Fruit fly (Drosophila melanogaster) whole organism, embryonic: ENCODE data around the gene CG11791.

ENCODE experiments used
- CG10274 ChIP-seq: fragments of 200-800 bp; sonication (Bioruptor generic); optimal IDR thresholded peaks from 3 replicates; lab custom pipeline; 2017; ENCODE audit warnings: missing biosample characterization, mild to moderate bottlenecking, missing genetic modification characterization
- CG10543 ChIP-seq: fragments of 200-800 bp; sonication (Bioruptor generic); optimal IDR thresholded peaks from 3 replicates; lab custom pipeline; 2017; ENCODE audit warnings: missing biosample characterization, mild to moderate bottlenecking, missing genetic modification characterization, moderate library complexity
- CG12236 ChIP-seq: fragments of 200-800 bp; sonication (Bioruptor generic); optimal IDR thresholded peaks from 2 replicates; lab custom pipeline; 2016; ENCODE audit warnings: missing biosample characterization, missing genetic modification characterization
- CG12744 ChIP-seq: fragments of 200-800 bp; sonication (Bioruptor generic); optimal IDR thresholded peaks from 2 replicates; lab custom pipeline; 2016; ENCODE audit warnings: missing biosample characterization, missing genetic modification characterization
- CG1529 ChIP-seq: fragments of 200-800 bp; sonication (Bioruptor generic); optimal IDR thresholded peaks from 3 replicates; lab custom pipeline; 2018; ENCODE audit warnings: missing biosample characterization, missing genetic modification characterization
- CG1647 ChIP-seq: fragments of 200-800 bp; sonication (Bioruptor generic); optimal IDR thresholded peaks from 3 replicates; lab custom pipeline; 2016; ENCODE audit warnings: missing biosample characterization, missing genetic modification characterization
- CG17912 ChIP-seq: fragments of 200-800 bp; sonication (Bioruptor generic); optimal IDR thresholded peaks from 2 replicates; lab custom pipeline; 2018; ENCODE audit warnings: missing biosample characterization, mild to moderate bottlenecking, missing genetic modification characterization
- CG18619 ChIP-seq: fragments of 200-800 bp; sonication (Bioruptor generic); optimal IDR thresholded peaks from 3 replicates; lab custom pipeline; 2017; ENCODE audit warnings: missing biosample characterization, mild to moderate bottlenecking, missing genetic modification characterization
- CG2129 ChIP-seq: fragments of 200-800 bp; sonication (Bioruptor generic); IDR thresholded peaks from 2 replicates; pipeline ENCODE4 v1.3.6; 2022; ENCODE audit warnings: missing biosample characterization, missing genetic modification characterization; ENCODE audit not compliant: partially characterized antibody
- CG30431 ChIP-seq: fragments of 200-800 bp; sonication (Bioruptor generic); optimal IDR thresholded peaks from 2 replicates; lab custom pipeline; 2017; ENCODE audit warnings: missing biosample characterization, missing genetic modification characterization
- CG32767 ChIP-seq: fragments of 200-800 bp; sonication (Bioruptor generic); IDR thresholded peaks from 2 replicates; pipeline ENCODE4 v1.3.6; 2022; ENCODE audit warnings: missing biosample characterization, missing genetic modification characterization
- CG33557 ChIP-seq: fragments of 200-800 bp; sonication (Bioruptor generic); optimal IDR thresholded peaks from 2 replicates; lab custom pipeline; 2019; ENCODE audit warnings: missing biosample characterization, mild to moderate bottlenecking, missing genetic modification characterization, moderate library complexity
- CG34422 ChIP-seq: fragments of 200-800 bp; sonication (Bioruptor generic); IDR thresholded peaks from 3 replicates; pipeline ENCODE4 v1.3.6; 2022; ENCODE audit warnings: missing biosample characterization, missing genetic modification characterization
- CG4328 ChIP-seq: fragments of 200-800 bp; sonication (Bioruptor generic); optimal IDR thresholded peaks from 3 replicates; lab custom pipeline; 2017; ENCODE audit warnings: missing biosample characterization, missing genetic modification reagents, missing genetic modification characterization
- CG4424 ChIP-seq: fragments of 200-800 bp; sonication (Bioruptor generic); optimal IDR thresholded peaks from 3 replicates; lab custom pipeline; 2016; ENCODE audit warnings: missing biosample characterization, missing genetic modification characterization
- CG6765 ChIP-seq: fragments of 200-800 bp; sonication (Bioruptor generic); optimal IDR thresholded peaks from 3 replicates; lab custom pipeline; 2017; ENCODE audit warnings: missing biosample characterization, mild to moderate bottlenecking, missing genetic modification characterization
- CG7372 ChIP-seq: fragments of 200-800 bp; sonication (Bioruptor generic); IDR thresholded peaks from 2 replicates; pipeline ENCODE4 v1.3.6; 2022; ENCODE audit warnings: missing biosample characterization, missing genetic modification characterization
- CG8765 ChIP-seq: fragments of 200-800 bp; sonication (Bioruptor generic); IDR thresholded peaks from 2 replicates; pipeline ENCODE4 v1.3.6; 2022; ENCODE audit warnings: missing biosample characterization, missing genetic modification characterization
- CG8924 ChIP-seq: fragments of 200-800 bp; optimal IDR thresholded peaks from 3 replicates; lab custom pipeline; 2019; ENCODE audit warnings: missing biosample characterization, mild to moderate bottlenecking, missing genetic modification characterization, moderate library complexity
- CTCF ChIP-seq: fragments of 200-800 bp; sonication (Bioruptor generic); optimal IDR thresholded peaks from 2 replicates; lab custom pipeline; 2017; ENCODE audit warnings: missing biosample characterization, mild to moderate bottlenecking, missing genetic modification characterization, moderate library complexity
- D19B ChIP-seq: fragments of 200-800 bp; sonication (Bioruptor generic); optimal IDR thresholded peaks from 2 replicates; lab custom pipeline; 2017; ENCODE audit warnings: missing biosample characterization, mild to moderate bottlenecking, missing genetic modification characterization
- Fer2 ChIP-seq: fragments of 200-800 bp; sonication (Bioruptor generic); optimal IDR thresholded peaks from 2 replicates; lab custom pipeline; 2018; ENCODE audit warnings: missing biosample characterization, mild to moderate bottlenecking, missing genetic modification characterization, moderate library complexity
- Fer3 ChIP-seq: fragments of 200-800 bp; sonication (Bioruptor generic); optimal IDR thresholded peaks from 2 replicates; lab custom pipeline; 2018; ENCODE audit warnings: missing biosample characterization, mild to moderate bottlenecking, missing genetic modification characterization, moderate library complexity
- HLH3B ChIP-seq: fragments of 200-800 bp; sonication (Bioruptor generic); IDR thresholded peaks from 2 replicates; pipeline ENCODE4 v1.3.6; 2022; ENCODE audit warnings: missing biosample characterization, missing genetic modification characterization
- Kr ChIP-seq: fragments of 200-800 bp; sonication (Bioruptor generic); optimal IDR thresholded peaks from 2 replicates; lab custom pipeline; 2017; ENCODE audit warnings: missing biosample characterization, mild to moderate bottlenecking, missing genetic modification characterization
- NC2α ChIP-seq: fragments of 200-800 bp; sonication (Bioruptor generic); optimal IDR thresholded peaks from 2 replicates; lab custom pipeline; 2016; ENCODE audit warnings: missing biosample characterization, missing genetic modification characterization
- Trl ChIP-seq, 3 experiments: fragments of >200 bp in 2 of 3; fragments of 200-800 bp in 1 of 3; sonication (Bioruptor generic) in 1 of 3; optimal IDR thresholded peaks; 2 replicates in 1 of 3; 3 replicates in 2 of 3; lab custom pipeline; 2016 to 2017; ENCODE audit warnings: missing biosample characterization in 1 of 3, missing genetic modification characterization in 1 of 3
- bigmax ChIP-seq: fragments of 200-800 bp; sonication (Bioruptor generic); optimal IDR thresholded peaks from 2 replicates; lab custom pipeline; 2018; ENCODE audit warnings: missing biosample characterization, mild to moderate bottlenecking, missing genetic modification characterization
- cato ChIP-seq: fragments of 200-800 bp; sonication (Bioruptor generic); optimal IDR thresholded peaks from 2 replicates; lab custom pipeline; 2016; ENCODE audit warnings: missing biosample characterization, missing genetic modification characterization, borderline replicate concordance
- dan ChIP-seq: fragments of 200-800 bp; sonication (Bioruptor generic); IDR thresholded peaks from 2 replicates; pipeline ENCODE4 v1.3.6; 2022; ENCODE audit warnings: missing biosample characterization, missing genetic modification characterization
- emc ChIP-seq: fragments of 200-800 bp; sonication (Bioruptor generic); optimal IDR thresholded peaks from 2 replicates; lab custom pipeline; 2016; ENCODE audit warnings: missing biosample characterization, missing genetic modification characterization
- esg ChIP-seq: fragments of 200-800 bp; sonication (Bioruptor generic); conservative IDR thresholded peaks from 2 replicates; pipeline ENCODE4 v1.3.6; 2022; ENCODE audit warnings: missing biosample characterization, missing genetic modification characterization
- fd102C ChIP-seq: fragments of 200-800 bp; sonication (Bioruptor generic); optimal IDR thresholded peaks from 2 replicates; lab custom pipeline; 2018; ENCODE audit warnings: missing biosample characterization, mild to moderate bottlenecking, missing genetic modification characterization, moderate library complexity
- fd96Cb ChIP-seq: fragments of 200-800 bp; sonication (Bioruptor generic); optimal IDR thresholded peaks from 2 replicates; lab custom pipeline; 2018; ENCODE audit warnings: missing biosample characterization, mild to moderate bottlenecking, missing genetic modification characterization, moderate library complexity
- grn ChIP-seq: fragments of 200-800 bp; sonication (Bioruptor generic); optimal IDR thresholded peaks from 3 replicates; lab custom pipeline; 2017; ENCODE audit warnings: missing biosample characterization, missing genetic modification characterization
- gsb ChIP-seq: fragments of 200-800 bp; sonication (Bioruptor generic); IDR thresholded peaks from 2 replicates; pipeline ENCODE4 v1.3.6; 2022; ENCODE audit warnings: missing biosample characterization, missing genetic modification characterization
- jumu ChIP-seq: fragments of 200-800 bp; sonication (Bioruptor generic); optimal IDR thresholded peaks from 3 replicates; lab custom pipeline; 2016; ENCODE audit warnings: missing biosample characterization, missing genetic modification characterization
- lov ChIP-seq, 2 experiments: fragments of 200-800 bp in 1 of 2; fragments of >200 bp in 1 of 2; sonication (Bioruptor generic) in 1 of 2; IDR thresholded peaks in 1 of 2; optimal IDR thresholded peaks in 1 of 2; 2 replicates in 1 of 2; 3 replicates in 1 of 2; pipeline versions ENCODE4 v1.3.6 to Lab custom; 2017 to 2022; ENCODE audit warnings: missing biosample characterization in 1 of 2, missing genetic modification characterization in 1 of 2
- luna ChIP-seq: fragments of 200-800 bp; sonication (Bioruptor generic); optimal IDR thresholded peaks from 2 replicates; lab custom pipeline; 2016; ENCODE audit warnings: missing biosample characterization, missing genetic modification characterization
- pnt ChIP-seq: fragments of 200-800 bp; sonication (Bioruptor generic); optimal IDR thresholded peaks from 3 replicates; lab custom pipeline; 2016; ENCODE audit warnings: missing biosample characterization, missing genetic modification characterization
- psq ChIP-seq: fragments of 200-800 bp; sonication (Bioruptor generic); optimal IDR thresholded peaks from 2 replicates; lab custom pipeline; 2017; ENCODE audit warnings: missing biosample characterization, missing genetic modification characterization
- pzg ChIP-seq: fragments of 200-800 bp; sonication (Bioruptor generic); optimal IDR thresholded peaks from 3 replicates; lab custom pipeline; 2018; ENCODE audit warnings: missing biosample characterization, mild to moderate bottlenecking, missing genetic modification characterization, moderate library complexity
- run ChIP-seq: fragments of 200-800 bp; sonication (Bioruptor generic); optimal IDR thresholded peaks from 3 replicates; lab custom pipeline; 2018; ENCODE audit warnings: missing biosample characterization, mild to moderate bottlenecking, missing genetic modification characterization
- sc ChIP-seq, 3 experiments: fragments of >200 bp in 2 of 3; fragments of 200-800 bp in 1 of 3; sonication (Bioruptor generic) in 1 of 3; optimal IDR thresholded peaks; 2 replicates in 2 of 3; 3 replicates in 1 of 3; lab custom pipeline; 2017; ENCODE audit warnings: mild to moderate bottlenecking in 1 of 3, missing biosample characterization in 1 of 3, missing genetic modification characterization in 1 of 3, missing genetic modification reagents in 1 of 3
- schlank ChIP-seq: fragments of 200-800 bp; sonication (Bioruptor generic); optimal IDR thresholded peaks from 2 replicates; lab custom pipeline; 2018; ENCODE audit warnings: missing biosample characterization, mild to moderate bottlenecking, missing genetic modification characterization
- sqz ChIP-seq: fragments of 200-800 bp; sonication (Bioruptor generic); optimal IDR thresholded peaks from 3 replicates; lab custom pipeline; 2018; ENCODE audit warnings: missing biosample characterization, mild to moderate bottlenecking, missing genetic modification characterization
- tgo ChIP-seq: fragments of 200-800 bp; sonication (Bioruptor generic); IDR thresholded peaks from 3 replicates; pipeline ENCODE4 v1.3.6; 2022; ENCODE audit warnings: missing biosample characterization, missing genetic modification characterization
- unc-4 ChIP-seq: fragments of 200-800 bp; sonication (Bioruptor generic); IDR thresholded peaks from 2 replicates; pipeline ENCODE4 v1.3.6; 2022; ENCODE audit warnings: missing biosample characterization, missing genetic modification characterization; ENCODE audit not compliant: partially characterized antibody
- vvl ChIP-seq: fragments of 200-800 bp; sonication (Bioruptor generic); IDR thresholded peaks from 2 replicates; pipeline ENCODE4 v1.3.6; 2022; ENCODE audit warnings: missing biosample characterization, missing genetic modification characterization
- zf30C ChIP-seq: fragments of 200-800 bp; sonication (Bioruptor generic); optimal IDR thresholded peaks from 3 replicates; lab custom pipeline; 2018; ENCODE audit warnings: missing biosample characterization, mild to moderate bottlenecking, missing genetic modification characterization

Gene CG11791

dm6 chr3R:25004763-25005162, 44.7 kb upstream of the CG11791 start (continued):
- TF ChIP-seq CG17912 (GFP tag; lab: Kevin White, UChicago) (no peak), esg (GFP tag; lab: Robert Waterston, UW) (no peak), CG4424 (GFP tag; lab: Kevin White, UChicago) (peak; percentile 58), jumu (GFP tag; lab: Kevin White, UChicago) (no peak), CG8765 (GFP tag; lab: Robert Waterston, UW) (no peak), CG2129 (GFP tag; lab: Robert Waterston, UW) (no peak), CG32767 (no peak), CTCF (GFP tag; lab: Kevin White, UChicago) (no peak), lov (optimal IDR thresholded peaks at IDR 0.05; lab: Kevin White, UChicago) (no peak), lov (GFP tag; IDR thresholded peaks at IDR 0.05; lab: Robert Waterston, UW) (no peak), CG12236 (GFP tag; lab: Kevin White, UChicago) (no peak), Kr (GFP tag; lab: Kevin White, UChicago) (no peak), CG30431 (GFP tag; lab: Kevin White, UChicago) (peak; percentile 39), dan (no peak), gsb (GFP tag; lab: Robert Waterston, UW) (no peak), Trl (optimal IDR thresholded peaks at IDR 0.05; lab: Kevin White, UChicago) (no peak), Trl (GFP tag; optimal IDR thresholded peaks at IDR 0.05; lab: Kevin White, UChicago) (peak; percentile 6), NC2α (GFP tag; lab: Kevin White, UChicago) (no peak), Fer2 (no peak), CG1529 (no peak), cato (GFP tag; lab: Kevin White, UChicago) (peak; percentile 12), CG10274 (no peak), CG10543 (GFP tag; lab: Kevin White, UChicago) (no peak), CG4328 (no peak), CG8924 (tag; lab: Kevin White, UChicago) (peak; percentile 35), run (tag; lab: Kevin White, UChicago) (no peak), HLH3B (GFP tag; lab: Robert Waterston, UW) (peak; percentile 60), schlank (tag; lab: Kevin White, UChicago) (no peak), sc (optimal IDR thresholded peaks at IDR 0.05; lab: Kevin White, UChicago) (no peak), sc (GFP tag; optimal IDR thresholded peaks at IDR 0.05; lab: Kevin White, UChicago) (peak; percentile 18), zf30C (GFP tag; lab: Kevin White, UChicago) (no peak), CG1647 (GFP tag; lab: Kevin White, UChicago) (peak; percentile 30), grn (no peak), D19B (GFP tag; lab: Kevin White, UChicago) (no peak), vvl (peak; percentile 51), pnt (GFP tag; lab: Kevin White, UChicago) (peak; percentile 39), CG18619 (GFP tag; lab: Kevin White, UChicago) (peak; percentile 8), CG12744 (GFP tag; lab: Kevin White, UChicago) (no peak), bigmax (GFP tag; lab: Kevin White, UChicago) (no peak), Fer3 (tag; lab: Kevin White, UChicago) (peak; percentile 43), fd102C (no peak), emc (no peak), CG34422 (GFP tag; lab: Robert Waterston, UW) (0 out of 3 replicates have a peak, but pooled peaks have one; percentile 17), sqz (GFP tag; lab: Kevin White, UChicago) (no peak), psq (no peak), fd96Cb (tag; lab: Kevin White, UChicago) (peak; percentile 56), pzg (GFP tag; lab: Kevin White, UChicago) (no peak), CG33557 (GFP tag; lab: Kevin White, UChicago) (no peak), luna (no peak), tgo (GFP tag; lab: Robert Waterston, UW) (peak; percentile 72), CG6765 (GFP tag; lab: Kevin White, UChicago) (no peak), CG7372 (GFP tag; lab: Robert Waterston, UW) (no peak), unc-4 (GFP tag; lab: Robert Waterston, UW) (no peak)
